Fruit fly (Drosophila melanogaster) whole organism, embryonic: ENCODE measurements around the gene ETHR.

Experiments used
- Awh ChIP-seq: fragments of 200-800 bp; sonication (Bioruptor generic); IDR thresholded peaks from 2 replicates; pipeline ENCODE4, ENCODE4 v1.3.6; 2022; ENCODE audit warnings: missing biosample characterization, missing genetic modification characterization
- C15 ChIP-seq: fragments of 200-800 bp; sonication (Bioruptor generic); IDR thresholded peaks from 3 replicates; pipeline ENCODE4 v1.3.6; 2022; ENCODE audit warnings: missing biosample characterization, missing genetic modification characterization
- CG10366 ChIP-seq: fragments of 200-800 bp; sonication (Bioruptor generic); IDR thresholded peaks from 2 replicates; pipeline ENCODE4 v1.3.6; 2022; ENCODE audit warnings: missing biosample characterization, missing genetic modification characterization
- CG11398 ChIP-seq: fragments of 200-800 bp; sonication (Bioruptor generic); optimal IDR thresholded peaks from 2 replicates; lab custom pipeline; 2016; ENCODE audit warnings: missing biosample characterization, missing genetic modification characterization
- CG12219 ChIP-seq: fragments of 200-800 bp; sonication (Bioruptor generic); optimal IDR thresholded peaks from 3 replicates; lab custom pipeline; 2018; ENCODE audit warnings: missing biosample characterization, mild to moderate bottlenecking, missing genetic modification characterization
- CG1233 ChIP-seq: fragments of 200-800 bp; sonication (Bioruptor generic); optimal IDR thresholded peaks from 4 replicates; lab custom pipeline; 2018; ENCODE audit warnings: missing biosample characterization, mild to moderate bottlenecking, missing genetic modification characterization
- CG13424 ChIP-seq: fragments of 200-800 bp; sonication (Bioruptor generic); optimal IDR thresholded peaks from 2 replicates; lab custom pipeline; 2019; ENCODE audit warnings: missing biosample characterization, mild to moderate bottlenecking, missing genetic modification characterization, moderate library complexity
- CG13624 ChIP-seq: fragments of 200-800 bp; sonication (Bioruptor generic); optimal IDR thresholded peaks from 2 replicates; lab custom pipeline; 2016; ENCODE audit warnings: missing biosample characterization, missing genetic modification characterization
- CG15011 ChIP-seq: fragments of 200-800 bp; sonication (Bioruptor generic); optimal IDR thresholded peaks from 3 replicates; lab custom pipeline; 2018; ENCODE audit warnings: missing biosample characterization, mild to moderate bottlenecking, missing genetic modification characterization
- CG15073 ChIP-seq: fragments of 200-800 bp; sonication (Bioruptor generic); optimal IDR thresholded peaks from 2 replicates; lab custom pipeline; 2016; ENCODE audit warnings: missing biosample characterization, missing genetic modification characterization
- CG15269 ChIP-seq: fragments of 200-800 bp; sonication (Bioruptor generic); optimal IDR thresholded peaks from 2 replicates; lab custom pipeline; 2018; ENCODE audit warnings: missing biosample characterization, mild to moderate bottlenecking, missing genetic modification characterization, moderate library complexity
- CG1529 ChIP-seq: fragments of 200-800 bp; sonication (Bioruptor generic); optimal IDR thresholded peaks from 3 replicates; lab custom pipeline; 2018; ENCODE audit warnings: missing biosample characterization, missing genetic modification characterization
- CG1602 ChIP-seq: fragments of 200-800 bp; sonication (Bioruptor generic); optimal IDR thresholded peaks from 3 replicates; lab custom pipeline; 2016; ENCODE audit warnings: missing biosample characterization, missing genetic modification characterization
- CG17361 ChIP-seq: fragments of 200-800 bp; sonication (Bioruptor generic); IDR thresholded peaks from 3 replicates; pipeline ENCODE4 v1.3.6; 2022; ENCODE audit warnings: missing biosample characterization, missing genetic modification characterization
- CG17568 ChIP-seq: fragments of 200-800 bp; sonication (Bioruptor generic); optimal IDR thresholded peaks from 2 replicates; lab custom pipeline; 2018; ENCODE audit warnings: missing biosample characterization, mild to moderate bottlenecking, missing genetic modification characterization, moderate library complexity
- CG31365 ChIP-seq: fragments of 200-800 bp; sonication (Bioruptor generic); optimal IDR thresholded peaks from 2 replicates; lab custom pipeline; 2018; ENCODE audit warnings: missing biosample characterization, mild to moderate bottlenecking, missing genetic modification characterization
- CG6175 ChIP-seq: fragments of 200-800 bp; sonication (Bioruptor generic); IDR thresholded peaks from 3 replicates; pipeline ENCODE4 v1.3.6; 2022; ENCODE audit warnings: missing biosample characterization, missing genetic modification characterization
- CG6654 ChIP-seq: fragments of 200-800 bp; sonication (Bioruptor generic); optimal IDR thresholded peaks from 2 replicates; lab custom pipeline; 2017; ENCODE audit warnings: missing biosample characterization, mild to moderate bottlenecking, missing genetic modification characterization
- CG6854 ChIP-seq: fragments of 200-800 bp; sonication (Bioruptor generic); optimal IDR thresholded peaks from 3 replicates; lab custom pipeline; 2017; ENCODE audit warnings: missing biosample characterization, mild to moderate bottlenecking, missing genetic modification characterization
- CG9215 ChIP-seq: fragments of 200-800 bp; sonication (Bioruptor generic); IDR thresholded peaks from 2 replicates; pipeline ENCODE4 v1.3.6; 2022; ENCODE audit warnings: missing biosample characterization, missing genetic modification characterization
- CG9932 ChIP-seq: fragments of 200-800 bp; sonication (Bioruptor generic); IDR thresholded peaks from 2 replicates; pipeline ENCODE4 v1.3.6; 2022; ENCODE audit warnings: missing biosample characterization, missing genetic modification characterization
- D ChIP-seq, 2 experiments: fragments of 200-800 bp in 1 of 2; fragments of >200 bp in 1 of 2; sonication (Bioruptor generic) in 1 of 2; optimal IDR thresholded peaks; 2 replicates in 1 of 2; 3 replicates in 1 of 2; lab custom pipeline; 2017; ENCODE audit warnings: mild to moderate bottlenecking in 1 of 2, missing biosample characterization in 1 of 2, missing genetic modification characterization in 1 of 2, missing genetic modification reagents in 1 of 2
- D19A ChIP-seq: fragments of 200-800 bp; optimal IDR thresholded peaks from 3 replicates; lab custom pipeline; 2019; ENCODE audit warnings: missing biosample characterization, mild to moderate bottlenecking, missing genetic modification characterization, moderate library complexity
- E2f2 ChIP-seq: fragments of 200-800 bp; sonication (Bioruptor generic); IDR thresholded peaks from 2 replicates; pipeline ENCODE4 v1.3.6; 2022; ENCODE audit warnings: missing biosample characterization, missing genetic modification characterization
- GATAe ChIP-seq: fragments of 200-800 bp; sonication (Bioruptor generic); conservative IDR thresholded peaks from 2 replicates; pipeline ENCODE4 v1.3.6; 2022; ENCODE audit warnings: missing biosample characterization, missing genetic modification characterization
- Gug ChIP-seq: fragments of 200-800 bp; sonication (Bioruptor generic); IDR thresholded peaks from 4 replicates; pipeline ENCODE4 v1.3.6; 2022; ENCODE audit warnings: missing biosample characterization, missing genetic modification characterization
- HLH4C ChIP-seq: fragments of 200-800 bp; sonication (Bioruptor generic); IDR thresholded peaks from 3 replicates; pipeline ENCODE4 v1.3.6; 2022; ENCODE audit warnings: missing biosample characterization, missing genetic modification characterization; ENCODE audit not compliant: partially characterized antibody
- HLH54F ChIP-seq: fragments of 200-800 bp; sonication (Bioruptor generic); optimal IDR thresholded peaks from 3 replicates; lab custom pipeline; 2016; ENCODE audit warnings: missing biosample characterization, missing genetic modification characterization
- Hr51 ChIP-seq, 2 experiments: fragments of 200-800 bp; sonication (Bioruptor generic); optimal IDR thresholded peaks; 2 replicates in 1 of 2; 3 replicates in 1 of 2; lab custom pipeline; 2016 to 2018; ENCODE audit warnings: missing biosample characterization in 2 of 2, missing genetic modification characterization in 2 of 2, mild to moderate bottlenecking in 1 of 2, moderate library complexity in 1 of 2
- MESR4 ChIP-seq: fragments of 200-800 bp; sonication (Bioruptor generic); optimal IDR thresholded peaks from 2 replicates; lab custom pipeline; 2018; ENCODE audit warnings: missing biosample characterization, mild to moderate bottlenecking, missing genetic modification characterization, moderate library complexity
- Mad ChIP-seq: fragments of 200-800 bp; sonication (Bioruptor generic); optimal IDR thresholded peaks from 2 replicates; lab custom pipeline; 2016; ENCODE audit warnings: missing biosample characterization, missing genetic modification characterization
- Med ChIP-seq: fragments of 200-800 bp; sonication (Bioruptor generic); peaks from one replicate; lab custom pipeline; 2016; ENCODE audit warnings: missing biosample characterization, missing genetic modification characterization, mild to moderate bottlenecking, inconsistent platforms, moderate library complexity
- Stat92E ChIP-seq, 3 experiments: fragments of >200 bp in 2 of 3; fragments of 200-800 bp in 1 of 3; sonication (Bioruptor generic) in 1 of 3; optimal IDR thresholded peaks; 2 replicates each; lab custom pipeline; 2017 to 2019; ENCODE audit warnings: missing biosample characterization in 3 of 3, missing genetic modification characterization in 3 of 3, mild to moderate bottlenecking in 1 of 3, moderate library complexity in 1 of 3
- YL-1 ChIP-seq: fragments of 200-800 bp; sonication (Bioruptor generic); optimal IDR thresholded peaks from 3 replicates; lab custom pipeline; 2017; ENCODE audit warnings: missing biosample characterization, mild to moderate bottlenecking, missing genetic modification characterization
- ase ChIP-seq: fragments of 200-800 bp; sonication (Bioruptor generic); IDR thresholded peaks from 3 replicates; pipeline ENCODE4 v1.3.6; 2022; ENCODE audit warnings: missing biosample characterization, missing genetic modification characterization
- chm ChIP-seq: fragments of 200-800 bp; sonication (Bioruptor generic); IDR thresholded peaks from 2 replicates; pipeline ENCODE4 v1.3.6; 2022; ENCODE audit warnings: missing biosample characterization, missing genetic modification characterization
- ci ChIP-seq: fragments of 200-800 bp; sonication (Bioruptor generic); IDR thresholded peaks from 3 replicates; pipeline ENCODE4 v1.3.6; 2022; ENCODE audit warnings: missing biosample characterization, missing genetic modification characterization
- crp ChIP-seq, 2 experiments: fragments of 200-800 bp; sonication (Bioruptor generic); optimal IDR thresholded peaks; 2 replicates in 1 of 2; 3 replicates in 1 of 2; lab custom pipeline; 2017; ENCODE audit warnings: missing biosample characterization in 2 of 2, missing genetic modification characterization in 2 of 2, mild to moderate bottlenecking in 1 of 2, moderate library complexity in 1 of 2
- eve ChIP-seq, 2 experiments: fragments of >200 bp; optimal IDR thresholded peaks; 2 replicates each; lab custom pipeline; 2017; ENCODE audit warnings: missing biosample characterization in 2 of 2, missing genetic modification characterization in 2 of 2
- fd102C ChIP-seq: fragments of 200-800 bp; sonication (Bioruptor generic); optimal IDR thresholded peaks from 2 replicates; lab custom pipeline; 2018; ENCODE audit warnings: missing biosample characterization, mild to moderate bottlenecking, missing genetic modification characterization, moderate library complexity
- fd64A ChIP-seq: fragments of 200-800 bp; sonication (Bioruptor generic); optimal IDR thresholded peaks from 3 replicates; lab custom pipeline; 2018; ENCODE audit warnings: missing biosample characterization, mild to moderate bottlenecking, missing genetic modification characterization
- fu2 ChIP-seq: fragments of 200-800 bp; sonication (Bioruptor generic); optimal IDR thresholded peaks from 2 replicates; lab custom pipeline; 2016; ENCODE audit warnings: missing biosample characterization, missing genetic modification characterization
- hth ChIP-seq: fragments of >200 bp; optimal IDR thresholded peaks from 2 replicates; lab custom pipeline; 2017; ENCODE audit warnings: inconsistent platforms
- nmo ChIP-seq: fragments of 200-800 bp; sonication (Bioruptor generic); optimal IDR thresholded peaks from 2 replicates; lab custom pipeline; 2018; ENCODE audit warnings: missing biosample characterization, mild to moderate bottlenecking, missing genetic modification characterization, moderate library complexity
- pfk ChIP-seq: fragments of 200-800 bp; sonication (Bioruptor generic); optimal IDR thresholded peaks from 2 replicates; lab custom pipeline; 2018; ENCODE audit warnings: missing biosample characterization, mild to moderate bottlenecking, missing genetic modification characterization, moderate library complexity
- schlank ChIP-seq: fragments of 200-800 bp; sonication (Bioruptor generic); optimal IDR thresholded peaks from 2 replicates; lab custom pipeline; 2018; ENCODE audit warnings: missing biosample characterization, mild to moderate bottlenecking, missing genetic modification characterization
- sens ChIP-seq: fragments of 200-800 bp; sonication (Bioruptor generic); peaks from one replicate; lab custom pipeline; 2016; ENCODE audit warnings: missing biosample characterization, missing genetic modification characterization
- sisA ChIP-seq: fragments of 200-800 bp; sonication (Bioruptor generic); IDR thresholded peaks from 2 replicates; pipeline ENCODE4 v1.3.6; 2022; ENCODE audit warnings: missing biosample characterization, missing genetic modification characterization
- tap ChIP-seq: fragments of 200-800 bp; optimal IDR thresholded peaks from 3 replicates; lab custom pipeline; 2019; ENCODE audit warnings: missing biosample characterization, mild to moderate bottlenecking, missing genetic modification characterization, moderate library complexity
- trem ChIP-seq: fragments of 200-800 bp; optimal IDR thresholded peaks from 3 replicates; lab custom pipeline; 2019; ENCODE audit warnings: missing biosample characterization, mild to moderate bottlenecking, missing genetic modification characterization, moderate library complexity
- twi ChIP-seq: fragments of 200-800 bp; optimal IDR thresholded peaks from 2 replicates; lab custom pipeline; 2019; ENCODE audit warnings: missing biosample characterization, mild to moderate bottlenecking, missing genetic modification characterization, moderate library complexity

Gene ETHR

DNA sequence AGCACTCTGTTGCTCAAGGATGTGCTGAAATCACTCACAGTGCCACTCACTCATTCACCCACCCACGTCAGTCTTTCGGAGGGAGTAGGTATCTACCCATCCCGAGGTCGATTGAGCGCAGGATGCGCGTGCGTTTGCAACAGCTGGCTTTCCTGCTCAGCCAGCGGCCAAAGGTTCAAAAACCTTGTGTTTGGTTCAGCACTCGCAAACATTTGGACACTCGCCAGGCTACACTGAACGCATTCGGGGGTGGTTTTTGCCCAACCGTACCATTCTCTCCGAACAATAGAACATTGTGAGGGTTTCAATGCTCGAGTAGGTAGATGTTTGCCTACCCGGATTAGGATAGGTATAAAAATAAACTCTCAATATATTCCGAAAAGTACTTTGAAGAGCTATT is 48.2 kb downstream of the ETHR start (continued):
- no peak for TF ChIP-seq MESR4 (GFP tag; lab: Kevin White, UChicago)
- no peak for TF ChIP-seq CG6175 (GFP tag; lab: Robert Waterston, UW)
- 0 out of 2 replicates have a peak, but pooled peaks have one; percentile 14 for TF ChIP-seq Awh (GFP tag; lab: Robert Waterston, UW)
- no peak for TF ChIP-seq CG13424 (tag; lab: Kevin White, UChicago)
- no peak for TF ChIP-seq nmo
- no peak for TF ChIP-seq D19A (tag; lab: Kevin White, UChicago)
- no peak for TF ChIP-seq pfk (GFP tag; lab: Kevin White, UChicago)
- TF ChIP-seq CG11398: no peak
- peak; percentile 71 for TF ChIP-seq Med (GFP tag; lab: Kevin White, UChicago)
- TF ChIP-seq C15 (GFP tag; lab: Robert Waterston, UW): no peak
- no peak for TF ChIP-seq CG15011 (GFP tag; lab: Kevin White, UChicago)
- TF ChIP-seq Gug (GFP tag; lab: Robert Waterston, UW): no peak
- peak; percentile 46 for TF ChIP-seq D (optimal IDR thresholded peaks at IDR 0.05; lab: Kevin White, UChicago)
- no peak for TF ChIP-seq D (GFP tag; optimal IDR thresholded peaks at IDR 0.05; lab: Kevin White, UChicago)
- TF ChIP-seq trem (tag; lab: Kevin White, UChicago): no peak
- TF ChIP-seq Stat92E (GFP tag; optimal IDR thresholded peaks at IDR 0.05; lab: Kevin White, UChicago): no peak
- no peak for TF ChIP-seq CG1233 (GFP tag; lab: Kevin White, UChicago)
- TF ChIP-seq hth (lab: Kevin White, UChicago): no peak
- TF ChIP-seq sens (GFP tag; lab: Kevin White, UChicago): no peak
- TF ChIP-seq schlank (tag; lab: Kevin White, UChicago): no peak
- TF ChIP-seq ase (GFP tag; lab: Robert Waterston, UW): no peak
- no peak for TF ChIP-seq CG31365 (tag; lab: Kevin White, UChicago)
- TF ChIP-seq Mad (GFP tag; lab: Kevin White, UChicago): no peak
- TF ChIP-seq CG1602 (GFP tag; lab: Kevin White, UChicago): no peak
- no peak for TF ChIP-seq CG6654 (GFP tag; lab: Kevin White, UChicago)
- TF ChIP-seq CG9932: no peak
- TF ChIP-seq fd64A (GFP tag; lab: Kevin White, UChicago): no peak
- no peak for TF ChIP-seq chm
- peak; percentile 55; the same call in 1 of the 3 replicates for TF ChIP-seq ci
- no peak for TF ChIP-seq CG12219 (GFP tag; lab: Kevin White, UChicago)
- TF ChIP-seq CG10366: no peak
- TF ChIP-seq Hr51 (GFP tag; optimal IDR thresholded peaks at IDR 0.05; lab: Kevin White, UChicago): no peak
- no peak for TF ChIP-seq CG15073
- TF ChIP-seq eve (GFP tag; optimal IDR thresholded peaks at IDR 0.05; lab: Kevin White, UChicago): no peak
- peak; percentile 22 for TF ChIP-seq CG6854 (GFP tag; lab: Kevin White, UChicago)
- TF ChIP-seq CG15269 (tag; lab: Kevin White, UChicago): no peak
- TF ChIP-seq CG1529: no peak
- TF ChIP-seq YL-1: no peak
- TF ChIP-seq crp (GFP tag; optimal IDR thresholded peaks at IDR 0.05; lab: Kevin White, UChicago): peak in 1 of 2 experiments; percentile 2
- no peak for TF ChIP-seq E2f2 (GFP tag; lab: Robert Waterston, UW)
- no peak for TF ChIP-seq CG17568 (GFP tag; lab: Kevin White, UChicago)
- no peak for TF ChIP-seq fu2 (GFP tag; lab: Kevin White, UChicago)
- TF ChIP-seq CG13624 (GFP tag; lab: Kevin White, UChicago): no peak
- TF ChIP-seq sisA (GFP tag; lab: Robert Waterston, UW): no peak
- TF ChIP-seq twi: peak; percentile 26
- no peak for TF ChIP-seq GATAe (GFP tag; lab: Robert Waterston, UW)
- no peak for TF ChIP-seq CG17361 (GFP tag; lab: Robert Waterston, UW)
- no peak for TF ChIP-seq fd102C (GFP tag; lab: Kevin White, UChicago)
- no peak for TF ChIP-seq HLH54F
- no peak for TF ChIP-seq tap (tag; lab: Kevin White, UChicago)
- no peak for TF ChIP-seq CG9215
- no peak for TF ChIP-seq HLH4C (GFP tag; lab: Robert Waterston, UW)
